In genomic region chr3R:24010637-24011214, dm6 we compare ENCODE assay signal across 1 fruit fly cellular context.
A peak's percentile ranks its signal among the peaks of the same experiment; 100 is the strongest.
TF ChIP-seq lines count a peak whose summit lies in the region.

No protein-coding gene starts in this region.

TF ChIP-seq in whole organism, embryonic, 481 proteins besides CTCF, POLR2A, EP300 and RAD21 (continued from another document and continues in another):
- no peak for TF ChIP-seq Neu2 (GFP tag; optimal IDR thresholded peaks at IDR 0.05; lab: Kevin White, UChicago; ENCODE audit: borderline replicate concordance)
- no peak for TF ChIP-seq Dref (GFP tag; IDR thresholded peaks at IDR 0.05; lab: Robert Waterston, UW)
- peak; percentile 15 for TF ChIP-seq CG9437 (GFP tag; optimal IDR thresholded peaks at IDR 0.05; lab: Kevin White, UChicago)
- TF ChIP-seq CG7372 (GFP tag; IDR thresholded peaks at IDR 0.05; lab: Robert Waterston, UW): peak; percentile 53; the same call in 1 of the 2 replicates
- peak; percentile 30 for TF ChIP-seq CG8388 (GFP tag; optimal IDR thresholded peaks at IDR 0.05; lab: Kevin White, UChicago)
- TF ChIP-seq stc (GFP tag; IDR thresholded peaks at IDR 0.05; lab: Robert Waterston, UW): peak; percentile 68
- TF ChIP-seq H15 (GFP tag; IDR thresholded peaks at IDR 0.05; lab: Robert Waterston, UW): peak; percentile 47; the same call in 1 of the 3 replicates
- TF ChIP-seq CG11695 (GFP tag; IDR thresholded peaks at IDR 0.05; lab: Robert Waterston, UW): peak; percentile 75
- peak; percentile 10 for TF ChIP-seq CG15601 (tag; optimal IDR thresholded peaks at IDR 0.05; lab: Kevin White, UChicago)
- no peak for TF ChIP-seq CG4360 (GFP tag; IDR thresholded peaks at IDR 0.05; lab: Robert Waterston, UW)
- TF ChIP-seq gro (GFP tag; optimal IDR thresholded peaks at IDR 0.05; lab: Kevin White, UChicago): no peak
- no peak for TF ChIP-seq CG14965 (GFP tag; optimal IDR thresholded peaks at IDR 0.05; lab: Kevin White, UChicago; ENCODE audit: borderline replicate concordance)
- TF ChIP-seq Kr (GFP tag; optimal IDR thresholded peaks at IDR 0.05; lab: Kevin White, UChicago): no peak
- no peak for TF ChIP-seq CG10565 (GFP tag; optimal IDR thresholded peaks at IDR 0.05; lab: Kevin White, UChicago)
- peak; percentile 60; the same call in 1 of the 3 replicates for TF ChIP-seq zfh1 (GFP tag; IDR thresholded peaks at IDR 0.05; lab: Robert Waterston, UW)
- TF ChIP-seq CG2199 (GFP tag; IDR thresholded peaks at IDR 0.05; lab: Robert Waterston, UW): no peak
- TF ChIP-seq onecut (GFP tag; IDR thresholded peaks at IDR 0.05; lab: Robert Waterston, UW): peak; percentile 28; the same call in 1 of the 2 replicates
- TF ChIP-seq otp (GFP tag; IDR thresholded peaks at IDR 0.05; lab: Robert Waterston, UW): peak; percentile 61; the same call in 1 of the 3 replicates
- TF ChIP-seq NfI (GFP tag; optimal IDR thresholded peaks at IDR 0.05; lab: Kevin White, UChicago): peak; percentile 49
- peak; percentile 64 for TF ChIP-seq danr (GFP tag; IDR thresholded peaks at IDR 0.05; lab: Robert Waterston, UW)
- peak; percentile 58 for TF ChIP-seq gsb (GFP tag; IDR thresholded peaks at IDR 0.05; lab: Robert Waterston, UW)
- no peak for TF ChIP-seq CG33557 (GFP tag; optimal IDR thresholded peaks at IDR 0.05; lab: Kevin White, UChicago)
- TF ChIP-seq crol (GFP tag; IDR thresholded peaks at IDR 0.05; lab: Robert Waterston, UW): peak; percentile 66
- no peak for TF ChIP-seq CG10462 (GFP tag; optimal IDR thresholded peaks at IDR 0.05; lab: Kevin White, UChicago)
- TF ChIP-seq bigmax (GFP tag; optimal IDR thresholded peaks at IDR 0.05; lab: Kevin White, UChicago): no peak
- peak; percentile 8 for TF ChIP-seq Chrac-16 (GFP tag; optimal IDR thresholded peaks at IDR 0.05; lab: Kevin White, UChicago)
- no peak; the same call in 2 of the 3 replicates for TF ChIP-seq CG6175 (GFP tag; IDR thresholded peaks at IDR 0.05; lab: Robert Waterston, UW)
- no peak for TF ChIP-seq CG7963 (GFP tag; IDR thresholded peaks at IDR 0.05; lab: Robert Waterston, UW; ENCODE audit: partially characterized antibody)
- peak; percentile 9 for TF ChIP-seq gsb-n (tag; optimal IDR thresholded peaks at IDR 0.05; lab: Kevin White, UChicago)
- TF ChIP-seq Mad (GFP tag; optimal IDR thresholded peaks at IDR 0.05; lab: Kevin White, UChicago): peak; percentile 5
- TF ChIP-seq zen (tag; optimal IDR thresholded peaks at IDR 0.05; lab: Kevin White, UChicago): no peak
- TF ChIP-seq Awh (GFP tag; IDR thresholded peaks at IDR 0.05; lab: Robert Waterston, UW): peak; percentile 51; the same call in 1 of the 2 replicates
- TF ChIP-seq CG16863 (GFP tag; optimal IDR thresholded peaks at IDR 0.05; lab: Kevin White, UChicago): no peak
- no peak for TF ChIP-seq Spps (tag; optimal IDR thresholded peaks at IDR 0.05; lab: Kevin White, UChicago)
- TF ChIP-seq CG3995 (GFP tag; optimal IDR thresholded peaks at IDR 0.05; lab: Kevin White, UChicago): no peak
- no peak for TF ChIP-seq ara (GFP tag; IDR thresholded peaks at IDR 0.05; lab: Robert Waterston, UW)
- 0 out of 3 replicates have a peak, but pooled peaks have one; percentile 27 for TF ChIP-seq CG11093 (GFP tag; IDR thresholded peaks at IDR 0.05; lab: Robert Waterston, UW)
- no peak for TF ChIP-seq Tbp (GFP tag; optimal IDR thresholded peaks at IDR 0.05; lab: Kevin White, UChicago)
- TF ChIP-seq chn (GFP tag; optimal IDR thresholded peaks at IDR 0.05; lab: Kevin White, UChicago): no peak
- no peak for TF ChIP-seq Atf-2 (GFP tag; optimal IDR thresholded peaks at IDR 0.05; lab: Kevin White, UChicago)
- peak; percentile 55 for TF ChIP-seq HHEX (GFP tag; optimal IDR thresholded peaks at IDR 0.05; lab: Kevin White, UChicago)
- TF ChIP-seq dan (GFP tag; IDR thresholded peaks at IDR 0.05; lab: Robert Waterston, UW): no peak
- no peak for TF ChIP-seq CG3163 (GFP tag; optimal IDR thresholded peaks at IDR 0.05; lab: Kevin White, UChicago)
- no peak for TF ChIP-seq Camta (GFP tag; optimal IDR thresholded peaks at IDR 0.05; lab: Kevin White, UChicago)
- TF ChIP-seq sqz (GFP tag; optimal IDR thresholded peaks at IDR 0.05; lab: Kevin White, UChicago): no peak
- peak; percentile 48; the same call in 1 of the 3 replicates for TF ChIP-seq so (GFP tag; IDR thresholded peaks at IDR 0.05; lab: Robert Waterston, UW)
- no peak for TF ChIP-seq Sry-δ (GFP tag; optimal IDR thresholded peaks at IDR 0.05; lab: Kevin White, UChicago)
- TF ChIP-seq Hmr (GFP tag; optimal IDR thresholded peaks at IDR 0.05; lab: Kevin White, UChicago): peak; percentile 74
- peak; percentile 15 for TF ChIP-seq CG7786 (GFP tag; optimal IDR thresholded peaks at IDR 0.05; lab: Kevin White, UChicago)
- peak; percentile 27 for TF ChIP-seq CG1233 (GFP tag; optimal IDR thresholded peaks at IDR 0.05; lab: Kevin White, UChicago)
- TF ChIP-seq Antp (GFP tag; optimal IDR thresholded peaks at IDR 0.05; lab: Kevin White, UChicago): peak; percentile 9
- no peak for TF ChIP-seq CG10543 (GFP tag; optimal IDR thresholded peaks at IDR 0.05; lab: Kevin White, UChicago)
- peak; percentile 62 for TF ChIP-seq tap (tag; optimal IDR thresholded peaks at IDR 0.05; lab: Kevin White, UChicago)
- TF ChIP-seq CG33213 (GFP tag; optimal IDR thresholded peaks at IDR 0.05; lab: Kevin White, UChicago): no peak
- TF ChIP-seq ato (GFP tag; IDR thresholded peaks at IDR 0.05; lab: Robert Waterston, UW; ENCODE audit: partially characterized antibody): no peak
- TF ChIP-seq tio (GFP tag; optimal IDR thresholded peaks at IDR 0.05; lab: Kevin White, UChicago): no peak
- TF ChIP-seq CHES-1-like (GFP tag; optimal IDR thresholded peaks at IDR 0.05; lab: Kevin White, UChicago): peak; percentile 16
- TF ChIP-seq tup (GFP tag; optimal IDR thresholded peaks at IDR 0.05; lab: Kevin White, UChicago): no peak
- peak; percentile 25 for TF ChIP-seq D19A (tag; optimal IDR thresholded peaks at IDR 0.05; lab: Kevin White, UChicago)
- no peak for TF ChIP-seq bowl (GFP tag; IDR thresholded peaks at IDR 0.05; lab: Robert Waterston, UW)
- TF ChIP-seq Sox100B (GFP tag; optimal IDR thresholded peaks at IDR 0.05; lab: Kevin White, UChicago): peak; percentile 18
- no peak for TF ChIP-seq CG31388 (GFP tag; optimal IDR thresholded peaks at IDR 0.05; lab: Kevin White, UChicago)
- TF ChIP-seq CG4328 (GFP tag; optimal IDR thresholded peaks at IDR 0.05; lab: Kevin White, UChicago): no peak
- 0 out of 2 replicates have a peak, but pooled peaks have one; percentile 24 for TF ChIP-seq CG11696 (GFP tag; IDR thresholded peaks at IDR 0.05; lab: Robert Waterston, UW)
- TF ChIP-seq CG6254 (GFP tag; optimal IDR thresholded peaks at IDR 0.05; lab: Kevin White, UChicago): no peak
- peak; percentile 51; the same call in 1 of the 2 replicates for TF ChIP-seq CG31224 (GFP tag; IDR thresholded peaks at IDR 0.05; lab: Robert Waterston, UW)
- TF ChIP-seq ssp (GFP tag; IDR thresholded peaks at IDR 0.05; lab: Robert Waterston, UW): peak; percentile 44; the same call in 1 of the 2 replicates
- TF ChIP-seq CG13624 (GFP tag; optimal IDR thresholded peaks at IDR 0.05; lab: Kevin White, UChicago): peak; percentile 29
- TF ChIP-seq CG15269 (tag; optimal IDR thresholded peaks at IDR 0.05; lab: Kevin White, UChicago): peak; percentile 78
- TF ChIP-seq CG10431 (GFP tag; optimal IDR thresholded peaks at IDR 0.05; lab: Kevin White, UChicago): no peak
- TF ChIP-seq CG12659 (GFP tag; optimal IDR thresholded peaks at IDR 0.05; lab: Kevin White, UChicago): peak; percentile 73
- peak; percentile 45 for TF ChIP-seq Hsf (GFP tag; optimal IDR thresholded peaks at IDR 0.05; lab: Kevin White, UChicago)
- TF ChIP-seq CG1603 (tag; optimal IDR thresholded peaks at IDR 0.05; lab: Kevin White, UChicago): peak; percentile 39
- TF ChIP-seq CG7556 (GFP tag; optimal IDR thresholded peaks at IDR 0.05; lab: Kevin White, UChicago): peak; percentile 75
- peak; percentile 79 for TF ChIP-seq ci (GFP tag; IDR thresholded peaks at IDR 0.05; lab: Robert Waterston, UW)
- peak; percentile 13 for TF ChIP-seq Fer2 (tag; optimal IDR thresholded peaks at IDR 0.05; lab: Kevin White, UChicago)
- peak in 1 of 2 experiments; percentile 43 for TF ChIP-seq Hr78 (GFP tag; optimal IDR thresholded peaks at IDR 0.05; lab: Kevin White, UChicago)
- no peak for TF ChIP-seq CG43689 (GFP tag; IDR thresholded peaks at IDR 0.05; lab: Robert Waterston, UW)
- peak; percentile 41 for TF ChIP-seq phol (tag; optimal IDR thresholded peaks at IDR 0.05; lab: Kevin White, UChicago)
- TF ChIP-seq CG13287 (GFP tag; IDR thresholded peaks at IDR 0.05; lab: Robert Waterston, UW; ENCODE audit: partially characterized antibody): no peak
- no peak for TF ChIP-seq z (GFP tag; IDR thresholded peaks at IDR 0.05; lab: Robert Waterston, UW)
- TF ChIP-seq inv (GFP tag; IDR thresholded peaks at IDR 0.05; lab: Robert Waterston, UW; ENCODE audit: partially characterized antibody): no peak
- peak; percentile 76 for TF ChIP-seq Atf6 (GFP tag; IDR thresholded peaks at IDR 0.05; lab: Robert Waterston, UW)
- no peak for TF ChIP-seq ase (GFP tag; IDR thresholded peaks at IDR 0.05; lab: Robert Waterston, UW)
- TF ChIP-seq CG7839 (tag; optimal IDR thresholded peaks at IDR 0.05; lab: Kevin White, UChicago): peak; percentile 72
- no peak for TF ChIP-seq CG1792 (GFP tag; optimal IDR thresholded peaks at IDR 0.05; lab: Kevin White, UChicago)
- TF ChIP-seq CG3065 (GFP tag; optimal IDR thresholded peaks at IDR 0.05; lab: Kevin White, UChicago): no peak
- TF ChIP-seq CG42726 (GFP tag; IDR thresholded peaks at IDR 0.05; lab: Robert Waterston, UW; ENCODE audit: partially characterized antibody): no peak
- no peak for TF ChIP-seq CG12744 (GFP tag; optimal IDR thresholded peaks at IDR 0.05; lab: Kevin White, UChicago)
- TF ChIP-seq pb (GFP tag; optimal IDR thresholded peaks at IDR 0.05; lab: Kevin White, UChicago): no peak
- TF ChIP-seq ERR (GFP tag; optimal IDR thresholded peaks at IDR 0.05; lab: Kevin White, UChicago): no peak
- no peak for TF ChIP-seq Rx (GFP tag; IDR thresholded peaks at IDR 0.05; lab: Robert Waterston, UW)
- no peak for TF ChIP-seq tna (GFP tag; IDR thresholded peaks at IDR 0.05; lab: Robert Waterston, UW; ENCODE audit: partially characterized antibody)
- no peak for TF ChIP-seq CG14860 (GFP tag; IDR thresholded peaks at IDR 0.05; lab: Robert Waterston, UW; ENCODE audit: partially characterized antibody)
- peak in 1 of 2 experiments; percentile 36 for TF ChIP-seq Eip74EF (GFP tag; optimal IDR thresholded peaks at IDR 0.05; lab: Kevin White, UChicago)
- TF ChIP-seq jing (GFP tag; optimal IDR thresholded peaks at IDR 0.05; lab: Kevin White, UChicago): peak; percentile 12
- peak; percentile 79 for TF ChIP-seq seq (GFP tag; IDR thresholded peaks at IDR 0.05; lab: Robert Waterston, UW)
- no peak for TF ChIP-seq CG4820 (GFP tag; optimal IDR thresholded peaks at IDR 0.05; lab: Kevin White, UChicago)
- no peak for TF ChIP-seq exex (tag; optimal IDR thresholded peaks at IDR 0.05; lab: Kevin White, UChicago)
- peak; percentile 40 for TF ChIP-seq CG13775 (GFP tag; optimal IDR thresholded peaks at IDR 0.05; lab: Kevin White, UChicago)
- TF ChIP-seq Sox102F (GFP tag; optimal IDR thresholded peaks at IDR 0.05; lab: Kevin White, UChicago): peak; percentile 73
- TF ChIP-seq CG12219 (GFP tag; optimal IDR thresholded peaks at IDR 0.05; lab: Kevin White, UChicago): peak; percentile 64
- TF ChIP-seq CG5245 (GFP tag; optimal IDR thresholded peaks at IDR 0.05; lab: Kevin White, UChicago): peak; percentile 4
- no peak for TF ChIP-seq MESR4 (GFP tag; optimal IDR thresholded peaks at IDR 0.05; lab: Kevin White, UChicago)
- no peak for TF ChIP-seq hkb (optimal IDR thresholded peaks at IDR 0.05; lab: Kevin White, UChicago)
- TF ChIP-seq hkb (GFP tag; IDR thresholded peaks at IDR 0.05; lab: Robert Waterston, UW): peak; percentile 76
- peak; percentile 56 for TF ChIP-seq CG9727 (GFP tag; optimal IDR thresholded peaks at IDR 0.05; lab: Kevin White, UChicago)
- no peak for TF ChIP-seq CG17186 (GFP tag; optimal IDR thresholded peaks at IDR 0.05; lab: Kevin White, UChicago)
- TF ChIP-seq fd96Cb (tag; optimal IDR thresholded peaks at IDR 0.05; lab: Kevin White, UChicago): peak; percentile 26
- TF ChIP-seq Xrp1 (GFP tag; IDR thresholded peaks at IDR 0.05; lab: Robert Waterston, UW): peak; percentile 65; the same call in 1 of the 2 replicates
- no peak for TF ChIP-seq pita (GFP tag; optimal IDR thresholded peaks at IDR 0.05; lab: Kevin White, UChicago)
- TF ChIP-seq fd102C (GFP tag; optimal IDR thresholded peaks at IDR 0.05; lab: Kevin White, UChicago): no peak
- TF ChIP-seq peb (GFP tag; IDR thresholded peaks at IDR 0.05; lab: Robert Waterston, UW): no peak
- TF ChIP-seq CG8924 (tag; optimal IDR thresholded peaks at IDR 0.05; lab: Kevin White, UChicago): peak; percentile 65
- no peak for TF ChIP-seq pfk (GFP tag; optimal IDR thresholded peaks at IDR 0.05; lab: Kevin White, UChicago)
- no peak for TF ChIP-seq salm (tag; optimal IDR thresholded peaks at IDR 0.05; lab: Kevin White, UChicago)
- peak; percentile 36 for TF ChIP-seq Ravus (GFP tag; IDR thresholded peaks at IDR 0.05; lab: Robert Waterston, UW)
- no peak for TF ChIP-seq CG15479 (GFP tag; optimal IDR thresholded peaks at IDR 0.05; lab: Kevin White, UChicago)
- TF ChIP-seq CG17568 (GFP tag; optimal IDR thresholded peaks at IDR 0.05; lab: Kevin White, UChicago): peak; percentile 18
- peak; percentile 11 for TF ChIP-seq Vsx1 (GFP tag; optimal IDR thresholded peaks at IDR 0.05; lab: Kevin White, UChicago)
- TF ChIP-seq NC2β (GFP tag; optimal IDR thresholded peaks at IDR 0.05; lab: Kevin White, UChicago): no peak
- TF ChIP-seq Doc2 (GFP tag; IDR thresholded peaks at IDR 0.05; lab: Robert Waterston, UW): 0 out of 2 replicates have a peak, but pooled peaks have one; percentile 18
- no peak for TF ChIP-seq maf-S (GFP tag; optimal IDR thresholded peaks at IDR 0.05; lab: Kevin White, UChicago)
- peak; percentile 44; the same call in 1 of the 2 replicates for TF ChIP-seq CG6272 (GFP tag; IDR thresholded peaks at IDR 0.05; lab: Robert Waterston, UW)
- TF ChIP-seq ftz-f1 (GFP tag; optimal IDR thresholded peaks at IDR 0.05; lab: Kevin White, UChicago): no peak
- peak; percentile 41; the same call in 2 of the 3 replicates for TF ChIP-seq CG14050 (GFP tag; IDR thresholded peaks at IDR 0.05; lab: Robert Waterston, UW)
- peak; percentile 61 for TF ChIP-seq vvl (GFP tag; IDR thresholded peaks at IDR 0.05; lab: Robert Waterston, UW)
- TF ChIP-seq CG6813 (GFP tag; optimal IDR thresholded peaks at IDR 0.05; lab: Kevin White, UChicago): peak; percentile 1
- TF ChIP-seq org-1 (GFP tag; optimal IDR thresholded peaks at IDR 0.05; lab: Kevin White, UChicago): peak; percentile 53
- TF ChIP-seq CG3838 (GFP tag; optimal IDR thresholded peaks at IDR 0.05; lab: Kevin White, UChicago): no peak
- TF ChIP-seq Dp (GFP tag; optimal IDR thresholded peaks at IDR 0.05; lab: Kevin White, UChicago): no peak
- no peak for TF ChIP-seq Asciz (GFP tag; optimal IDR thresholded peaks at IDR 0.05; lab: Kevin White, UChicago)
